Worm (Caenorhabditis elegans) whole organism, L3 larva: Measurements from ENCODE around the gene ugt-44.

Source experiments
- R02D3.7 ChIP-seq: fragments of 150-350 bp; optimal IDR thresholded peaks from 2 replicates; lab custom pipeline; 2014; ENCODE audit warnings: missing biosample characterization, missing genetic modification characterization
- aly-2 ChIP-seq: fragments of 150-350 bp; optimal IDR thresholded peaks from 2 replicates; lab custom pipeline; 2014; ENCODE audit warnings: missing biosample characterization, missing genetic modification characterization
- ama-1 ChIP-seq: fragments of 150-350 bp; optimal IDR thresholded peaks from 2 replicates; lab custom pipeline; 2018
- fkh-2 ChIP-seq: fragments of 150-350 bp; optimal IDR thresholded peaks from 2 replicates; lab custom pipeline; 2014; ENCODE audit warnings: missing biosample characterization, missing genetic modification reagents, missing genetic modification characterization
- mdl-1 ChIP-seq: fragments of 150-350 bp; optimal IDR thresholded peaks from 2 replicates; lab custom pipeline; 2014; ENCODE audit warnings: missing biosample characterization, missing genetic modification characterization
- nhr-11 ChIP-seq: fragments of 150-350 bp; optimal IDR thresholded peaks from 2 replicates; lab custom pipeline; 2014; ENCODE audit warnings: missing biosample characterization, missing genetic modification characterization
- nhr-28 ChIP-seq: fragments of 150-350 bp; optimal IDR thresholded peaks from 2 replicates; lab custom pipeline; 2014; ENCODE audit warnings: missing biosample characterization, missing genetic modification characterization
- snpc-4 ChIP-seq: fragments of 150-350 bp; optimal IDR thresholded peaks from 2 replicates; lab custom pipeline; 2014; ENCODE audit warnings: missing biosample characterization, missing genetic modification characterization
- unc-62 ChIP-seq: fragments of 150-350 bp; sonication (generic microtip); optimal IDR thresholded peaks from 4 replicates; lab custom pipeline; 2014; ENCODE audit warnings: missing biosample characterization, missing genetic modification reagents, missing genetic modification characterization
- zag-1 ChIP-seq: fragments of 150-350 bp; optimal IDR thresholded peaks from 2 replicates; lab custom pipeline; 2014; ENCODE audit warnings: missing biosample characterization, missing genetic modification characterization

DNA sequence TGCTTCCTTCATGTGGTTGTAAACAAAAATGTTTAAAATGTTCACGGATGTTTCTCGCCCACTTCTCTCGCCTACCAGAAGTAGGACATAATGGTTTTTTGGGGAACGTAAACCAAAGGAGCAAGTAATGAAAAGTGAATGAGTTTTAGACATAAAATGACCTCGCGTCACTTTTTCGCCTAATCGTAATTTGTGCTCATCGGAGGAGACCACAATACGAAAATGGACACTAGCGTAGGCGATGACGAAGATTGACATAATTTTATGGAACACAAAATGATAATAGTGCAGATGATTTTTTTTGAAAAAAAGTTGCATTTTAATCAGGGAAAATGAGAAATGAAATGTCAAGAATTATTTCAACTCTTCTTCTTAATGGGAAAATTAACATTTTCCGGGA lies 879 bp upstream of the ugt-44 start:
- no peak for TF ChIP-seq nhr-28 (tag; lab: Kevin White, UChicago)
- TF ChIP-seq snpc-4 (tag; lab: Kevin White, UChicago): no peak
- no peak for TF ChIP-seq unc-62 (GFP tag; lab: Kevin White, UChicago)
- no peak for TF ChIP-seq fkh-2 (tag; lab: Kevin White, UChicago)
- no peak for TF ChIP-seq mdl-1
- TF ChIP-seq aly-2 (tag; lab: Kevin White, UChicago): no peak
- TF ChIP-seq R02D3.7 (tag; lab: Kevin White, UChicago): no peak
- no peak for TF ChIP-seq zag-1 (tag; lab: Kevin White, UChicago)
- no peak for TF ChIP-seq nhr-11 (tag; lab: Kevin White, UChicago)
- TF ChIP-seq ama-1 (lab: Kevin White, UChicago): no peak
